Worm (Caenorhabditis elegans) whole organism, L4 larva: ENCODE measurements around the gene ttr-14.
A peak's percentile ranks its signal among the peaks of the same experiment; 100 is the strongest.

Experiments used
- ces-1 ChIP-seq: fragments of 150-350 bp; sonication (generic microtip); optimal IDR thresholded peaks from 4 replicates; lab custom pipeline; 2014; ENCODE audit warnings: missing biosample characterization, missing genetic modification reagents, missing genetic modification characterization
- dpl-1 ChIP-seq: fragments of 150-350 bp; optimal IDR thresholded peaks from 2 replicates; lab custom pipeline; 2014; ENCODE audit warnings: missing biosample characterization, missing genetic modification reagents, missing genetic modification characterization
- dve-1 ChIP-seq: sonication (generic microtip); optimal IDR thresholded peaks from 2 replicates; lab custom pipeline; 2017; ENCODE audit warnings: antibody characterized with exemption, mild to moderate bottlenecking, missing genetic modification characterization, missing compliant biosample characterization; ENCODE audit not compliant: insufficient read depth
- fos-1 ChIP-seq: fragments of 150-350 bp; optimal IDR thresholded peaks from 2 replicates; lab custom pipeline; 2014; ENCODE audit warnings: missing biosample characterization, missing genetic modification characterization
- mdt-29 ChIP-seq: fragments of 200-800 bp; sonication (Bioruptor generic); IDR thresholded peaks from 2 replicates; pipeline ENCODE4 v1.3.6; 2022; ENCODE audit warnings: missing genetic modification reagents, missing genetic modification characterization, missing compliant biosample characterization
- nhr-11 ChIP-seq: fragments of 150-350 bp; optimal IDR thresholded peaks from 2 replicates; lab custom pipeline; 2014; ENCODE audit warnings: missing biosample characterization, missing genetic modification characterization
- nhr-77 ChIP-seq: fragments of 150-350 bp; optimal IDR thresholded peaks from 2 replicates; lab custom pipeline; 2014; ENCODE audit warnings: missing biosample characterization, missing genetic modification characterization
- unc-62 ChIP-seq, 3 experiments: fragments of 150-350 bp in 1 of 3; sonication (generic microtip); optimal IDR thresholded peaks in 2 of 3; peaks in 1 of 3; 1 replicate in 1 of 3; 2 replicates in 2 of 3; lab custom pipeline; 2014 to 2017; ENCODE audit warnings: missing biosample characterization in 3 of 3, missing genetic modification characterization in 3 of 3, missing genetic modification reagents in 3 of 3, missing genotype in 1 of 3

DNA sequence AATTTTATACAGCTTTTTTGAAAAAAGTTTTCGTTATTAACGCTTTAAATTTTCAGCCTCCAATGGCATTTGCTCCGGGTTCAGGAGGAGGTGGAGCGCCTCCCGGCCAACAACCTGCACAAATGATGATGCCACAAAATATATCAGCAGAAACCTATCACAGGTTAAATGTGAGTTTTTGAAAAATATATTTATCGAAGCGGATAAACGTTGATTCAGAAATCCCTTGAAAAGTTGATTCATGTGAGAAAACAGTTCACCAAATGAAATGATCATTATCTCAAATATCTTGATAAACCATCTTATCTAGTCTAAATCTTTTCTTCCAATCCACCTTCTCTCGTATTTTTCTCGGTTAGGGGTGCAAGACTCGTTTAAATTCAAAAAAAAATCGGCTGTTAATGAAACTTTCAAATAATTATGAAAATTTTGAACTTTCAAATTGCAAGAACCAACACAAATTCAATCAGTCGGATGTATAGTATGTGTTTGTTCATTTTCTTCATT, 18.0 kb upstream of the ttr-14 start, which contains the start of gene sma-9:
- TF ChIP-seq nhr-11 (tag; lab: Kevin White, UChicago) (no peak), unc-62 (GFP tag; optimal IDR thresholded peaks at IDR 0.05 in 1 of 2; lab: Kevin White, UChicago) (peak in 1 of 2 experiments; percentile 25), unc-62 (tag; optimal IDR thresholded peaks at IDR 0.05; lab: Kevin White, UChicago) (no peak), dve-1 (no peak), mdt-29 (GFP tag; lab: Robert Waterston, UW) (no peak), fos-1 (tag; lab: Kevin White, UChicago) (no peak), ces-1 (GFP tag; lab: Kevin White, UChicago) (no peak), nhr-77 (tag; lab: Kevin White, UChicago) (no peak), dpl-1 (GFP tag; lab: Kevin White, UChicago) (no peak)
